Worm (Caenorhabditis elegans) whole organism, L3 larva: ENCODE results near the gene C23H4.8.
A peak's percentile ranks its signal among the peaks of the same experiment; 100 is the strongest.

ENCODE experiments used
- fkh-10 ChIP-seq: sonication (generic microtip); optimal IDR thresholded peaks from 2 replicates; lab custom pipeline; 2017; ENCODE audit warnings: missing biosample characterization, missing genetic modification reagents, missing genetic modification characterization
- lin-39 ChIP-seq: fragments of 150-350 bp; optimal IDR thresholded peaks from 2 replicates; lab custom pipeline; 2018; ENCODE audit warnings: missing biosample characterization, missing genetic modification reagents, missing genetic modification characterization
- mdl-1 ChIP-seq: fragments of 150-350 bp; optimal IDR thresholded peaks from 2 replicates; lab custom pipeline; 2014; ENCODE audit warnings: missing biosample characterization, missing genetic modification characterization
- nfya-1 ChIP-seq: sonication (generic microtip); optimal IDR thresholded peaks from 2 replicates; lab custom pipeline; 2017; ENCODE audit warnings: missing genetic modification characterization, mild to moderate bottlenecking, missing compliant biosample characterization, antibody characterized with exemption, moderate library complexity; ENCODE audit not compliant: insufficient read depth
- nhr-11 ChIP-seq: fragments of 150-350 bp; optimal IDR thresholded peaks from 2 replicates; lab custom pipeline; 2014; ENCODE audit warnings: missing biosample characterization, missing genetic modification characterization
- nhr-76 ChIP-seq: fragments of 150-350 bp; sonication (generic microtip); optimal IDR thresholded peaks from 5 replicates; lab custom pipeline; 2014; ENCODE audit warnings: missing biosample characterization, missing genetic modification characterization
- nhr-77 ChIP-seq: fragments of 150-350 bp; optimal IDR thresholded peaks from 2 replicates; lab custom pipeline; 2014; ENCODE audit warnings: missing biosample characterization, missing genetic modification characterization
- pha-4 ChIP-seq: fragments of 150-350 bp; optimal IDR thresholded peaks from 2 replicates; lab custom pipeline; 2014; ENCODE audit warnings: missing biosample characterization, missing genetic modification reagents, missing genetic modification characterization
- snpc-4 ChIP-seq: fragments of 150-350 bp; optimal IDR thresholded peaks from 2 replicates; lab custom pipeline; 2014; ENCODE audit warnings: missing biosample characterization, missing genetic modification characterization
- unc-39 ChIP-seq: sonication (generic microtip); optimal IDR thresholded peaks from 4 replicates; lab custom pipeline; 2017; ENCODE audit warnings: missing biosample characterization, missing genetic modification characterization

DNA sequence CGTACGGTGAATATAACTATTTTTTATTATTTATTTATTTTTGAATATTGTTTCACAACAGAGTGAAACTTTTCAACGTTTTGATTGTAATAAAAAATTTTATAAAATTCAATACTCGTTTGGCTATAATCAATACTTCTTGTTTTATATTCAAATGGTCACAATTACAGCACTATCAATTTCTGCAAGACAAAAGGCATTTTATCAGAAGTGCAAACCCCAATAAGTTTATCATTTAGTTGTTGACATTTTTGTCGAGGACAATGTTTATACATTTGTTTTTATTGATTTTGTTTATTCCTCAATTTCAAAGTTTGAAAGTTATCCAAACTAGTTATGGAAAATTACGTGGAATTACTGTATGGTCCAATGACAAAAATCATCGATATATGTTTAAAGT, 8.9 kb downstream of the C23H4.8 start, which contains the start of gene cest-9.1:
- TF ChIP-seq snpc-4 (tag; lab: Kevin White, UChicago) (no peak), fkh-10 (no peak), mdl-1 (tag; lab: Kevin White, UChicago) (no peak), pha-4 (peak; percentile 81), nhr-76 (tag; lab: Kevin White, UChicago) (no peak), lin-39 (tag; lab: Kevin White, UChicago) (no peak), nhr-11 (tag; lab: Kevin White, UChicago) (no peak), nfya-1 (no peak), nhr-77 (tag; lab: Kevin White, UChicago) (no peak), unc-39 (tag; lab: Kevin White, UChicago) (no peak)
